Worm (Caenorhabditis elegans) whole organism, L1 larva: ENCODE measurements around the gene C04F5.8.

Source experiments
- aly-2 ChIP-seq: fragments of 150-350 bp; optimal IDR thresholded peaks from 2 replicates; lab custom pipeline; 2014; ENCODE audit warnings: missing biosample characterization, missing genetic modification characterization
- ceh-82 ChIP-seq, 3 experiments: fragments of 150-350 bp in 1 of 3; sonication (generic microtip) in 2 of 3; optimal IDR thresholded peaks; 2 replicates each; lab custom pipeline; 2014 to 2017; ENCODE audit warnings: missing biosample characterization in 3 of 3, missing genetic modification characterization in 3 of 3
- egl-27 ChIP-seq, 2 experiments: fragments of 150-350 bp in 1 of 2; sonication (generic microtip); optimal IDR thresholded peaks; 3 replicates each; lab custom pipeline; 2017 to 2018; ENCODE audit warnings: missing biosample characterization in 2 of 2, missing genetic modification characterization in 2 of 2, missing genetic modification reagents in 2 of 2
- elt-2 ChIP-seq: sonication (generic microtip); optimal IDR thresholded peaks from 2 replicates; lab custom pipeline; 2016; ENCODE audit warnings: missing genetic modification characterization, mild to moderate bottlenecking, inconsistent platforms, missing compliant biosample characterization, missing genetic modification reagents
- hlh-17 ChIP-seq: fragments of 200-800 bp; sonication (Bioruptor generic); optimal IDR thresholded peaks from 2 replicates; lab custom pipeline; 2018; ENCODE audit warnings: missing genetic modification characterization, mild to moderate bottlenecking, missing compliant biosample characterization, moderate library complexity, borderline replicate concordance
- lin-39 ChIP-seq: fragments of 150-350 bp; optimal IDR thresholded peaks from 2 replicates; lab custom pipeline; 2014; ENCODE audit warnings: missing biosample characterization, missing genetic modification reagents, missing genetic modification characterization
- nhr-11 ChIP-seq: fragments of 150-350 bp; optimal IDR thresholded peaks from 2 replicates; lab custom pipeline; 2014; ENCODE audit warnings: missing biosample characterization, missing genetic modification characterization
- nhr-12 ChIP-seq: sonication (generic microtip); optimal IDR thresholded peaks from 2 replicates; lab custom pipeline; 2017; ENCODE audit warnings: missing biosample characterization, missing genetic modification characterization
- nhr-20 ChIP-seq: sonication (generic microtip); optimal IDR thresholded peaks from 2 replicates; lab custom pipeline; 2016; ENCODE audit warnings: mild to moderate bottlenecking, missing genetic modification characterization, missing compliant biosample characterization
- nhr-28 ChIP-seq: fragments of 150-350 bp; optimal IDR thresholded peaks from 2 replicates; lab custom pipeline; 2014; ENCODE audit warnings: missing biosample characterization, missing genetic modification characterization
- pqm-1 ChIP-seq: sonication (generic microtip); optimal IDR thresholded peaks from 3 replicates; lab custom pipeline; 2017; ENCODE audit warnings: missing biosample characterization, missing genetic modification characterization
- tbx-2 ChIP-seq: sonication (generic microtip); optimal IDR thresholded peaks from 2 replicates; lab custom pipeline; 2016; ENCODE audit warnings: missing genetic modification characterization, missing compliant biosample characterization
- unc-62 ChIP-seq: fragments of 150-350 bp; optimal IDR thresholded peaks from 2 replicates; lab custom pipeline; 2014; ENCODE audit warnings: missing biosample characterization, missing genetic modification reagents, missing genetic modification characterization
- ztf-4 ChIP-seq: fragments of 150-350 bp; optimal IDR thresholded peaks from 2 replicates; lab custom pipeline; 2014; ENCODE audit warnings: missing biosample characterization, missing genetic modification characterization

DNA sequence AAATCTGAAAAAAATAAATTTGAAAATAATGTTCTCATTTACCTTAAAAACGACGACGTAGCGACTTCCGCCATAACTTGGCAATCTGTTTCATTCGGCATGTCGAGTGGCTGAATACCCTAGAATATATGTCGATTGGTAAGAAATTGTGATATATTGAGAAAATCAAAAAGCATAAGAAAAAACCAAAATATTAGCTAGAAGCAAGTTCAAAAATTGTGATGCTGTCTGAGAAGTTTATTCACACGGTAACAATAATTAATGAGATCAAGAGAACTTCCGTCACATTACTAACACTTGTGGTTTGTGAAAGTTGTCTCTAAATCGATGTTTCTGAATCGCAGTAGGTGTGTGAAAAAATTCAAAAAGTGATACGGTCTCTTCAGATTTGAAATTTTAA is 11.5 kb downstream of the C04F5.8 start, which contains the start of gene srab-1:
- TF ChIP-seq unc-62 (GFP tag; lab: Kevin White, UChicago) (no peak), nhr-12 (tag; lab: Kevin White, UChicago) (no peak), hlh-17 (GFP tag; lab: Kevin White, UChicago) (no peak), nhr-28 (tag; lab: Kevin White, UChicago) (no peak), elt-2 (no peak), nhr-20 (tag; lab: Kevin White, UChicago) (no peak), lin-39 (no peak), pqm-1 (tag; lab: Kevin White, UChicago) (no peak), ceh-82 (tag; optimal IDR thresholded peaks at IDR 0.05; lab: Kevin White, UChicago) (no peak), nhr-11 (tag; lab: Kevin White, UChicago) (no peak), aly-2 (tag; lab: Kevin White, UChicago) (no peak), egl-27 (tag; optimal IDR thresholded peaks at IDR 0.05; lab: Kevin White, UChicago) (no peak), ztf-4 (tag; lab: Kevin White, UChicago) (no peak), tbx-2 (no peak)
